Fruit fly (Drosophila melanogaster) whole organism, embryonic: ENCODE data around the gene pros.

Experiments
- Adf1 ChIP-seq: fragments of 200-800 bp; sonication (Bioruptor generic); IDR thresholded peaks from 2 replicates; pipeline ENCODE4 v1.3.6; 2022; ENCODE audit warnings: missing biosample characterization, missing genetic modification characterization
- Atf-2 ChIP-seq: fragments of 200-800 bp; sonication (Bioruptor generic); optimal IDR thresholded peaks from 2 replicates; lab custom pipeline; 2016; ENCODE audit warnings: missing biosample characterization, missing genetic modification characterization
- Bgb ChIP-seq: fragments of 200-800 bp; sonication (Bioruptor generic); IDR thresholded peaks from 2 replicates; pipeline ENCODE4 v1.3.6; 2022; ENCODE audit warnings: missing biosample characterization, missing genetic modification characterization; ENCODE audit not compliant: partially characterized antibody
- BtbVII ChIP-seq: fragments of 200-800 bp; sonication (Bioruptor generic); optimal IDR thresholded peaks from 3 replicates; lab custom pipeline; 2017; ENCODE audit warnings: missing biosample characterization, mild to moderate bottlenecking, missing genetic modification characterization
- CG12236 ChIP-seq: fragments of 200-800 bp; sonication (Bioruptor generic); optimal IDR thresholded peaks from 2 replicates; lab custom pipeline; 2016; ENCODE audit warnings: missing biosample characterization, missing genetic modification characterization
- CG13287 ChIP-seq: fragments of 200-800 bp; sonication (Bioruptor generic); IDR thresholded peaks from 2 replicates; pipeline ENCODE4 v1.3.6; 2022; ENCODE audit warnings: missing biosample characterization, missing genetic modification characterization; ENCODE audit not compliant: partially characterized antibody
- CG14710 ChIP-seq: fragments of 200-800 bp; sonication (Bioruptor generic); optimal IDR thresholded peaks from 3 replicates; lab custom pipeline; 2019; ENCODE audit warnings: missing biosample characterization, mild to moderate bottlenecking, missing genetic modification characterization, moderate library complexity
- CG16813 ChIP-seq: fragments of 200-800 bp; sonication (Bioruptor generic); IDR thresholded peaks from 3 replicates; pipeline ENCODE4 v1.3.6; 2022; ENCODE audit warnings: missing biosample characterization, missing genetic modification characterization; ENCODE audit not compliant: partially characterized antibody
- CG17612 ChIP-seq: fragments of 200-800 bp; sonication (Bioruptor generic); IDR thresholded peaks from 2 replicates; pipeline ENCODE4 v1.3.6; 2022; ENCODE audit warnings: missing biosample characterization, missing genetic modification characterization
- CG18619 ChIP-seq: fragments of 200-800 bp; sonication (Bioruptor generic); optimal IDR thresholded peaks from 3 replicates; lab custom pipeline; 2017; ENCODE audit warnings: missing biosample characterization, mild to moderate bottlenecking, missing genetic modification characterization
- CG2116 ChIP-seq: fragments of 200-800 bp; sonication (Bioruptor generic); optimal IDR thresholded peaks from 3 replicates; lab custom pipeline; 2018; ENCODE audit warnings: missing biosample characterization, mild to moderate bottlenecking, missing genetic modification characterization
- CG31388 ChIP-seq: fragments of 200-800 bp; sonication (Bioruptor generic); optimal IDR thresholded peaks from 2 replicates; lab custom pipeline; 2016; ENCODE audit warnings: missing biosample characterization, missing genetic modification characterization
- CG3163 ChIP-seq: fragments of 200-800 bp; sonication (Bioruptor generic); optimal IDR thresholded peaks from 3 replicates; lab custom pipeline; 2016; ENCODE audit warnings: missing biosample characterization, missing genetic modification characterization
- CG32767 ChIP-seq: fragments of 200-800 bp; sonication (Bioruptor generic); IDR thresholded peaks from 2 replicates; pipeline ENCODE4 v1.3.6; 2022; ENCODE audit warnings: missing biosample characterization, missing genetic modification characterization
- CG3838 ChIP-seq: fragments of 200-800 bp; sonication (Bioruptor generic); optimal IDR thresholded peaks from 3 replicates; lab custom pipeline; 2016; ENCODE audit warnings: missing biosample characterization, missing genetic modification characterization
- CG6683 ChIP-seq: fragments of 200-800 bp; sonication (Bioruptor generic); optimal IDR thresholded peaks from 2 replicates; lab custom pipeline; 2017; ENCODE audit warnings: missing biosample characterization, mild to moderate bottlenecking, missing genetic modification characterization, missing genetic modification reagents
- CG6791 ChIP-seq: fragments of 200-800 bp; sonication (Bioruptor generic); IDR thresholded peaks from 3 replicates; pipeline ENCODE4 v1.3.6; 2022; ENCODE audit warnings: missing biosample characterization, missing genetic modification characterization; ENCODE audit not compliant: partially characterized antibody
- CG8765 ChIP-seq: fragments of 200-800 bp; sonication (Bioruptor generic); IDR thresholded peaks from 2 replicates; pipeline ENCODE4 v1.3.6; 2022; ENCODE audit warnings: missing biosample characterization, missing genetic modification characterization
- Deaf1 ChIP-seq: fragments of 200-800 bp; optimal IDR thresholded peaks from 3 replicates; lab custom pipeline; 2019; ENCODE audit warnings: missing biosample characterization, mild to moderate bottlenecking, missing genetic modification characterization, moderate library complexity
- Elba2 ChIP-seq: fragments of 200-800 bp; sonication (Bioruptor generic); optimal IDR thresholded peaks from 3 replicates; lab custom pipeline; 2016; ENCODE audit warnings: missing biosample characterization, missing genetic modification characterization
- H15 ChIP-seq: fragments of 200-800 bp; sonication (Bioruptor generic); IDR thresholded peaks from 3 replicates; pipeline ENCODE4 v1.3.6; 2022; ENCODE audit warnings: missing biosample characterization, missing genetic modification characterization
- Med ChIP-seq: fragments of 200-800 bp; sonication (Bioruptor generic); peaks from one replicate; lab custom pipeline; 2016; ENCODE audit warnings: missing biosample characterization, missing genetic modification characterization, mild to moderate bottlenecking, inconsistent platforms, moderate library complexity
- Nf-YB ChIP-seq: fragments of 200-800 bp; sonication (Bioruptor generic); optimal IDR thresholded peaks from 3 replicates; lab custom pipeline; 2019; ENCODE audit warnings: missing biosample characterization, mild to moderate bottlenecking, missing genetic modification characterization, moderate library complexity
- Xbp1 ChIP-seq: fragments of 200-800 bp; sonication (Bioruptor generic); optimal IDR thresholded peaks from 3 replicates; lab custom pipeline; 2016; ENCODE audit warnings: missing biosample characterization, mild to moderate bottlenecking, missing genetic modification characterization
- ac ChIP-seq: fragments of 200-800 bp; sonication (Bioruptor generic); optimal IDR thresholded peaks from 3 replicates; lab custom pipeline; 2017; ENCODE audit warnings: missing biosample characterization, mild to moderate bottlenecking, missing genetic modification characterization
- bbx ChIP-seq: fragments of 200-800 bp; sonication (Bioruptor generic); IDR thresholded peaks from 2 replicates; pipeline ENCODE4 v1.3.6; 2022; ENCODE audit warnings: missing biosample characterization, missing genetic modification characterization; ENCODE audit not compliant: partially characterized antibody
- ci ChIP-seq: fragments of 200-800 bp; sonication (Bioruptor generic); IDR thresholded peaks from 3 replicates; pipeline ENCODE4 v1.3.6; 2022; ENCODE audit warnings: missing biosample characterization, missing genetic modification characterization
- crol ChIP-seq: fragments of 200-800 bp; sonication (Bioruptor generic); IDR thresholded peaks from 2 replicates; pipeline ENCODE4 v1.3.6; 2022; ENCODE audit warnings: missing biosample characterization, missing genetic modification characterization
- insv ChIP-seq, 2 experiments: fragments of 200-800 bp; sonication (Bioruptor generic); optimal IDR thresholded peaks; 3 replicates each; lab custom pipeline; 2016 to 2018; ENCODE audit warnings: missing biosample characterization in 2 of 2, missing genetic modification characterization in 2 of 2
- jing ChIP-seq: fragments of 200-800 bp; sonication (Bioruptor generic); optimal IDR thresholded peaks from 2 replicates; lab custom pipeline; 2018; ENCODE audit warnings: missing biosample characterization, mild to moderate bottlenecking, missing genetic modification characterization
- mam ChIP-seq: fragments of 200-800 bp; sonication (Bioruptor generic); optimal IDR thresholded peaks from 3 replicates; lab custom pipeline; 2016; ENCODE audit warnings: missing biosample characterization, missing genetic modification characterization
- nmo ChIP-seq: fragments of 200-800 bp; sonication (Bioruptor generic); optimal IDR thresholded peaks from 2 replicates; lab custom pipeline; 2018; ENCODE audit warnings: missing biosample characterization, mild to moderate bottlenecking, missing genetic modification characterization, moderate library complexity
- oc ChIP-seq: fragments of 200-800 bp; sonication (Bioruptor generic); optimal IDR thresholded peaks from 2 replicates; lab custom pipeline; 2018; ENCODE audit warnings: missing biosample characterization, mild to moderate bottlenecking, missing genetic modification characterization, moderate library complexity
- org-1 ChIP-seq: fragments of 200-800 bp; sonication (Bioruptor generic); optimal IDR thresholded peaks from 2 replicates; lab custom pipeline; 2017; ENCODE audit warnings: missing biosample characterization, missing genetic modification characterization
- pan ChIP-seq, 4 experiments: fragments of >200 bp in 3 of 4; fragments of 200-800 bp in 1 of 4; sonication (Bioruptor generic) in 1 of 4; optimal IDR thresholded peaks in 3 of 4; IDR thresholded peaks in 1 of 4; 2 replicates each; pipeline versions ENCODE4 v1.3.6 to Lab custom; 2017 to 2022; ENCODE audit warnings: missing biosample characterization in 2 of 4, missing genetic modification characterization in 2 of 4, mixed read lengths in 1 of 4
- pfk ChIP-seq: fragments of 200-800 bp; sonication (Bioruptor generic); optimal IDR thresholded peaks from 2 replicates; lab custom pipeline; 2018; ENCODE audit warnings: missing biosample characterization, mild to moderate bottlenecking, missing genetic modification characterization, moderate library complexity
- pros ChIP-seq: fragments of 200-800 bp; sonication (Bioruptor generic); optimal IDR thresholded peaks from 3 replicates; lab custom pipeline; 2019; ENCODE audit warnings: missing biosample characterization, mild to moderate bottlenecking, missing genetic modification characterization, moderate library complexity
- sens ChIP-seq: fragments of 200-800 bp; sonication (Bioruptor generic); peaks from one replicate; lab custom pipeline; 2016; ENCODE audit warnings: missing biosample characterization, missing genetic modification characterization
- seq ChIP-seq: fragments of 200-800 bp; sonication (Bioruptor generic); IDR thresholded peaks from 2 replicates; pipeline ENCODE4 v1.3.6; 2022; ENCODE audit warnings: missing biosample characterization, missing genetic modification characterization
- sr ChIP-seq: fragments of 200-800 bp; sonication (Bioruptor generic); IDR thresholded peaks from 3 replicates; pipeline ENCODE4 v1.3.6; 2022; ENCODE audit warnings: missing biosample characterization, missing genetic modification characterization
- tap ChIP-seq: fragments of 200-800 bp; optimal IDR thresholded peaks from 3 replicates; lab custom pipeline; 2019; ENCODE audit warnings: missing biosample characterization, mild to moderate bottlenecking, missing genetic modification characterization, moderate library complexity
- toy ChIP-seq: fragments of 200-800 bp; sonication (Bioruptor generic); IDR thresholded peaks from 2 replicates; pipeline ENCODE4 v1.3.6; 2022; ENCODE audit warnings: missing biosample characterization, missing genetic modification characterization

The pros gene

dm6 chr3R:11352912-11353838 is 24.9 kb downstream of the pros start, which contains the start of the genes KP78a and KP78b (continued):
- TF ChIP-seq pfk (GFP tag; lab: Kevin White, UChicago): peak; percentile 77
- TF ChIP-seq Atf-2 (GFP tag; lab: Kevin White, UChicago): peak; percentile 64
- peak; percentile 11 for TF ChIP-seq Xbp1 (GFP tag; lab: Kevin White, UChicago)
- no peak for TF ChIP-seq nmo (GFP tag; lab: Kevin White, UChicago)
- TF ChIP-seq oc (tag; lab: Kevin White, UChicago): peak; percentile 74
- no peak for TF ChIP-seq H15 (GFP tag; lab: Robert Waterston, UW)
- TF ChIP-seq CG16813 (GFP tag; lab: Robert Waterston, UW): 0 out of 3 replicates have a peak, but pooled peaks have one; percentile 31
- 0 out of 2 replicates have a peak, but pooled peaks have one; percentile 19 for TF ChIP-seq CG13287 (GFP tag; lab: Robert Waterston, UW)
- TF ChIP-seq CG6683 (GFP tag; lab: Kevin White, UChicago): no peak
- peak; percentile 31 for TF ChIP-seq Elba2
- TF ChIP-seq insv (GFP tag; optimal IDR thresholded peaks at IDR 0.05; lab: Kevin White, UChicago): peak in 1 of 2 experiments; percentile 24
- TF ChIP-seq pros: peak; percentile 100
- no peak for TF ChIP-seq CG14710 (tag; lab: Kevin White, UChicago)
- TF ChIP-seq org-1 (GFP tag; lab: Kevin White, UChicago): no peak
- peak; percentile 92 for TF ChIP-seq CG3163 (GFP tag; lab: Kevin White, UChicago)
- peak; percentile 28 for TF ChIP-seq ac (GFP tag; lab: Kevin White, UChicago)
- TF ChIP-seq CG17612 (GFP tag; lab: Robert Waterston, UW): no peak
- TF ChIP-seq CG18619 (GFP tag; lab: Kevin White, UChicago): no peak
- no peak for TF ChIP-seq toy (GFP tag; lab: Robert Waterston, UW)
- TF ChIP-seq CG32767 (GFP tag; lab: Robert Waterston, UW): peak; percentile 39; the same call in 1 of the 2 replicates
- TF ChIP-seq jing (GFP tag; lab: Kevin White, UChicago): peak; percentile 66
- peak; percentile 23; the same call in 1 of the 2 replicates for TF ChIP-seq Bgb (GFP tag; lab: Robert Waterston, UW)
- TF ChIP-seq CG31388 (GFP tag; lab: Kevin White, UChicago): no peak
- no peak for TF ChIP-seq CG12236
- peak; percentile 33; the same call in 1 of the 3 replicates for TF ChIP-seq CG6791 (GFP tag; lab: Robert Waterston, UW)
- peak; percentile 19; the same call in 1 of the 2 replicates for TF ChIP-seq crol (GFP tag; lab: Robert Waterston, UW)
- no peak for TF ChIP-seq CG2116 (GFP tag; lab: Kevin White, UChicago)
- TF ChIP-seq sr (GFP tag; lab: Robert Waterston, UW): peak; percentile 71; the same call in 1 of the 3 replicates
- TF ChIP-seq Deaf1 (tag; lab: Kevin White, UChicago): peak; percentile 100
- no peak for TF ChIP-seq CG3838 (GFP tag; lab: Kevin White, UChicago)
- TF ChIP-seq ci (GFP tag; lab: Robert Waterston, UW): peak; percentile 49; the same call in 1 of the 3 replicates
- peak; percentile 55 for TF ChIP-seq Med (GFP tag; lab: Kevin White, UChicago)
- TF ChIP-seq pan (optimal IDR thresholded peaks at IDR 0.05; lab: Kevin White, UChicago): no peak
- no peak for TF ChIP-seq pan (GFP tag; optimal IDR thresholded peaks at IDR 0.05 in 1 of 2, IDR thresholded peaks at IDR 0.05 in 1 of 2)
- TF ChIP-seq sens: peak; percentile 61
- TF ChIP-seq bbx (GFP tag; lab: Robert Waterston, UW): 0 out of 2 replicates have a peak, but pooled peaks have one; percentile 41
- TF ChIP-seq BtbVII (GFP tag; lab: Kevin White, UChicago): peak; percentile 85
- TF ChIP-seq tap (tag; lab: Kevin White, UChicago): no peak
- 0 out of 2 replicates have a peak, but pooled peaks have one; percentile 32 for TF ChIP-seq seq (GFP tag; lab: Robert Waterston, UW)
- TF ChIP-seq CG8765 (GFP tag; lab: Robert Waterston, UW): 0 out of 2 replicates have a peak, but pooled peaks have one; percentile 6
- TF ChIP-seq mam: no peak
- TF ChIP-seq Nf-YB (GFP tag; lab: Kevin White, UChicago): peak; percentile 100
- TF ChIP-seq Adf1 (GFP tag; lab: Robert Waterston, UW): peak; percentile 83
